Worm (Caenorhabditis elegans) whole organism, L1 larva: ENCODE data around the gene F27D9.13.

Source experiments
- elt-3 ChIP-seq, 6 experiments: fragments of 150-350 bp in 1 of 6; sonication (generic microtip); optimal IDR thresholded peaks; 2 replicates each; lab custom pipeline; 2017 to 2018; ENCODE audit warnings: missing biosample characterization in 6 of 6, missing genetic modification characterization in 6 of 6, inconsistent platforms in 1 of 6
- fkh-10 ChIP-seq: sonication (generic microtip); optimal IDR thresholded peaks from 2 replicates; lab custom pipeline; 2017; ENCODE audit warnings: missing biosample characterization, missing genetic modification reagents, missing genetic modification characterization
- lin-14 ChIP-seq: fragments of 200-800 bp; sonication (Bioruptor generic); optimal IDR thresholded peaks from 2 replicates; lab custom pipeline; 2018; ENCODE audit warnings: mild to moderate bottlenecking, missing genetic modification characterization, moderate library complexity, missing compliant biosample characterization

DNA sequence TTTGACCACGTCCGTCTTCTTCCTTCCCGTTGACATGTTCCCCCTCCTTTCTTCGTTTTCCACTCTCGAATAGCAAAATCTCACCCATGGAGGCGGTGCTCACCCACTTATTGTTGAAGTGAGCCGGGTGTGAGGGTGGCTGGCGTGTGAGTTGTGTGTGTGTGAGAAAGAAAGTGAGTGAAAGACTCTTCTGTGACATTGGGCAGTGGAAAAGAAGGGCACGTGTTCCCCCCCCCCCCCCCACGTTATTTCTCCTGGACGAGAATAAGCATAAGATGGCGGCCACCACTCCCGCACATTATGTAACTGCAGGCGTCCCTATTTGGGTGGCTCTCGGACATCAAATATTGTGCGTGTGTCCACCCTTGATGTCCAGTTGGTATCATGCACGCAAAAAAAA, 42.9 kb upstream of the F27D9.13 start:
- TF ChIP-seq elt-3 (tag; optimal IDR thresholded peaks at IDR 0.05; lab: Kevin White, UChicago) (no peak), fkh-10 (GFP tag; lab: Kevin White, UChicago) (no peak), lin-14 (peak; percentile 57)
